Worm (Caenorhabditis elegans): ENCODE results near the gene ints-6.

Gene ints-6

ce11 chrIV:8740952-8741438, 49.5 kb downstream of the ints-6 start, which contains the start of gene F21D5.6:
Gene F21D5.6, minus strand, starts transcription at chrIV:8741388.
- TF ChIP-seq ceh-31 (tag; optimal IDR thresholded peaks at IDR 0.05): no peak
- TF ChIP-seq ceh-14 (tag; optimal IDR thresholded peaks at IDR 0.05): no peak
- no peak for TF ChIP-seq dmd-4 (tag; optimal IDR thresholded peaks at IDR 0.05; ENCODE audit: borderline replicate concordance)
- no peak for TF ChIP-seq hlh-13 (GFP tag; optimal IDR thresholded peaks at IDR 0.05)
- no peak for TF ChIP-seq sox-4 (tag; optimal IDR thresholded peaks at IDR 0.05)
- TF ChIP-seq fkh-6 (tag; optimal IDR thresholded peaks at IDR 0.05): no peak
- no peak for TF ChIP-seq ceh-6 (GFP tag; optimal IDR thresholded peaks at IDR 0.05)
- no peak for TF ChIP-seq hlh-6 (tag; optimal IDR thresholded peaks at IDR 0.05)
- no peak for TF ChIP-seq elt-2 (tag; optimal IDR thresholded peaks at IDR 0.05)
- TF ChIP-seq sdc-2 (tag; optimal IDR thresholded peaks at IDR 0.05): no peak
- no peak for TF ChIP-seq ets-4 (tag; optimal IDR thresholded peaks at IDR 0.05)
- no peak for TF ChIP-seq ceh-18 (tag; optimal IDR thresholded peaks at IDR 0.05)

- TF ChIP-seq sox-2 (GFP tag; IDR thresholded peaks at IDR 0.05): no peak
- TF ChIP-seq nhr-232 (tag; optimal IDR thresholded peaks at IDR 0.05): no peak
- no peak for TF ChIP-seq ceh-2 (tag; optimal IDR thresholded peaks at IDR 0.05)
- no peak for TF ChIP-seq pros-1 (tag; optimal IDR thresholded peaks at IDR 0.05)
- TF ChIP-seq sox-4 (tag; optimal IDR thresholded peaks at IDR 0.05): no peak
- peak; percentile 38 for TF ChIP-seq hlh-30 (tag; optimal IDR thresholded peaks at IDR 0.05; ENCODE audit: insufficient read depth)
- no peak for TF ChIP-seq fax-1 (tag; optimal IDR thresholded peaks at IDR 0.05)
- no peak for TF ChIP-seq che-1 (tag; optimal IDR thresholded peaks at IDR 0.05)
- no peak for TF ChIP-seq ceh-31 (tag; optimal IDR thresholded peaks at IDR 0.05)
- no peak for TF ChIP-seq pag-3 (tag; optimal IDR thresholded peaks at IDR 0.05; ENCODE audit: borderline replicate concordance)
- no peak for TF ChIP-seq zip-5 (tag; optimal IDR thresholded peaks at IDR 0.05)
- TF ChIP-seq mec-3 (tag; optimal IDR thresholded peaks at IDR 0.05; ENCODE audit: borderline replicate concordance): no peak
- TF ChIP-seq ceh-9 (tag; optimal IDR thresholded peaks at IDR 0.05): no peak
- no peak for TF ChIP-seq elt-4 (tag; optimal IDR thresholded peaks at IDR 0.05)
- no peak for TF ChIP-seq ceh-18 (tag; optimal IDR thresholded peaks at IDR 0.05)
- no peak for TF ChIP-seq pat-9 (tag; optimal IDR thresholded peaks at IDR 0.05)
- no peak for TF ChIP-seq tbx-7 (tag; optimal IDR thresholded peaks at IDR 0.05)
- TF ChIP-seq unc-42 (tag; optimal IDR thresholded peaks at IDR 0.05): peak; percentile 6
- TF ChIP-seq npax-4 (tag; optimal IDR thresholded peaks at IDR 0.05): no peak
- no peak for TF ChIP-seq K09A11.1 (tag; optimal IDR thresholded peaks at IDR 0.05; ENCODE audit: insufficient read depth)
- TF ChIP-seq rnt-1 (tag; optimal IDR thresholded peaks at IDR 0.05): no peak
- TF ChIP-seq ets-4 (tag; optimal IDR thresholded peaks at IDR 0.05): peak; percentile 6
- TF ChIP-seq nfya-1 (tag; optimal IDR thresholded peaks at IDR 0.05): peak; percentile 46
- TF ChIP-seq F13H6.1 (tag; optimal IDR thresholded peaks at IDR 0.05): no peak
- TF ChIP-seq T23F11.4 (GFP tag; optimal IDR thresholded peaks at IDR 0.05): no peak
- TF ChIP-seq nhr-11 (tag; optimal IDR thresholded peaks at IDR 0.05): no peak
- TF ChIP-seq pha-4 (tag; optimal IDR thresholded peaks at IDR 0.05): no peak
These were observed 52.2 kb downstream of the ints-6 start, which contains the start of gene F21D5.7 for ce11 chrIV:8743654-8744332. Gene F21D5.7, minus strand, starts transcription at chrIV:8743704.

DNA sequence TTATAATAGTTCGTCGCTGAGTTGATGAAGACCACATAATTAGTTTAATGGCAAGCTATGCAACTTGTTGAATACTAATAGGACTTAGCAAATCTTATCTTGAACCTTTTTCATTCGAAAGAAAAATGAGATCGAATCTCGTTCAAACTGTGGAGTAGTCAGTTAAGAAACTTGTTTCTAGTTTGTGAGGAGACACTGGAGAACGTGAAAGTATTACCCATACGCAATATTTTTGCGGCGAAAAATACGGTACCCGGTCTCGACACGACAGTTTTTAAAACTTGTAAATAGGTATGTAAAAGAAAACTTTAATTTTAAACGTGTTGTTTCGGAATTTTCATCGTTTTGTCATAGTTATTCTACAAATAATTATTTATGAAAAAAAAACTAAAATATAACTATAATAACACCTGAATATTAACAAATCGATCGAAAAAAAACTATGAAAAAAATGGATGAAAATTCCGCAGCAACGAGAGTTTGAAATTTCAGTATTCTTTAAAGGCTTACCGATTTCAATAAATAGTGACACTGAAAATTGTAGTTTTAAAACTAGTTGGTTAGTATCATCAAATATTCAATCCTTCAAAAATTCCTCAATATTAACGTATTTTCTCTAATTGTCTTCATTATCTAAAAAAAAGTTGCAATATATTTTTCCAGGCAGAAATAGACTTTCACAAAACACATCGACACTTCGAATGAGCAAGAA, 54.2 kb downstream of the ints-6 start, which contains the start of the genes F20C5.7 and parg-1:
TSS of gene F20C5.7 (minus strand) at position 101 of the 712 bp plus-strand sequence.
TSS of gene parg-1 (plus strand) at position 662 of the 712 bp plus-strand sequence.
- TF ChIP-seq pqm-1 (tag; optimal IDR thresholded peaks at IDR 0.05) (no peak), sdc-2 (tag; optimal IDR thresholded peaks at IDR 0.05) (no peak), ceh-30 (tag; optimal IDR thresholded peaks at IDR 0.05) (no peak), ceh-45 (GFP tag; IDR thresholded peaks at IDR 0.05) (no peak), unc-42 (tag; optimal IDR thresholded peaks at IDR 0.05) (no peak), nhr-11 (tag; optimal IDR thresholded peaks at IDR 0.05) (no peak), dve-1 (tag; optimal IDR thresholded peaks at IDR 0.05) (no peak), ahr-1 (tag; optimal IDR thresholded peaks at IDR 0.05) (no peak), madf-2 (tag; optimal IDR thresholded peaks at IDR 0.05) (no peak), hlh-6 (tag; optimal IDR thresholded peaks at IDR 0.05) (no peak), ref-2 (tag; optimal IDR thresholded peaks at IDR 0.05) (no peak)

Data from whole organism, late embryonic.